Worm (Caenorhabditis elegans): Measurements from ENCODE around the gene T28C12.2.
A peak's percentile ranks its signal among the peaks of the same experiment; 100 is the strongest.

The T28C12.2 gene

ce11 chrV:6344531-6345171, 15.7 kb downstream of the T28C12.2 start:
- TF ChIP-seq F13H6.1 (tag; optimal IDR thresholded peaks at IDR 0.05) (peak; percentile 48), ceh-14 (tag; optimal IDR thresholded peaks at IDR 0.05) (no peak), ceh-18 (tag; optimal IDR thresholded peaks at IDR 0.05) (peak; percentile 21)

- TF ChIP-seq tbx-2 (tag; optimal IDR thresholded peaks at IDR 0.05) (peak; percentile 13), ceh-30 (tag; optimal IDR thresholded peaks at IDR 0.05) (no peak), odd-2 (tag; optimal IDR thresholded peaks at IDR 0.05) (no peak), F13H6.1 (tag; optimal IDR thresholded peaks at IDR 0.05) (peak; percentile 29), ceh-34 (tag; optimal IDR thresholded peaks at IDR 0.05) (peak; percentile 67), ceh-18 (tag; optimal IDR thresholded peaks at IDR 0.05) (peak; percentile 66), npax-4 (tag; optimal IDR thresholded peaks at IDR 0.05) (no peak)
Measured at ce11 chrV:6346043-6346618, 17.1 kb downstream of the T28C12.2 start.

- TF ChIP-seq tbx-2 (tag; optimal IDR thresholded peaks at IDR 0.05) (no peak), ceh-31 (tag; optimal IDR thresholded peaks at IDR 0.05) (no peak), pros-1 (tag; optimal IDR thresholded peaks at IDR 0.05) (no peak), nhr-232 (tag; optimal IDR thresholded peaks at IDR 0.05) (no peak), nhr-11 (tag; optimal IDR thresholded peaks at IDR 0.05) (no peak)
Measured at ce11 chrV:6346906-6347305, 17.9 kb downstream of the T28C12.2 start.

- peak; percentile 53 for TF ChIP-seq hlh-30 (tag; optimal IDR thresholded peaks at IDR 0.05; ENCODE audit: insufficient read depth)
- TF ChIP-seq syd-9 (tag; optimal IDR thresholded peaks at IDR 0.05) = no peak
- TF ChIP-seq F13H6.1 (tag; optimal IDR thresholded peaks at IDR 0.05) = peak; percentile 43
- TF ChIP-seq odd-2 (tag; optimal IDR thresholded peaks at IDR 0.05) = no peak
- peak; percentile 6 for TF ChIP-seq rnt-1 (tag; optimal IDR thresholded peaks at IDR 0.05)
Measured at ce11 chrV:6348133-6348532, 19.1 kb downstream of the T28C12.2 start.

ce11 chrV:6349597-6349996, 20.6 kb downstream of the T28C12.2 start:
- TF ChIP-seq sdc-2 (tag; optimal IDR thresholded peaks at IDR 0.05) = no peak
- TF ChIP-seq unc-86 (tag; optimal IDR thresholded peaks at IDR 0.05) = no peak
- TF ChIP-seq pros-1 (tag; optimal IDR thresholded peaks at IDR 0.05) = no peak

- TF ChIP-seq ceh-48 (tag; optimal IDR thresholded peaks at IDR 0.05) (no peak), fkh-6 (tag; optimal IDR thresholded peaks at IDR 0.05) (no peak), nhr-232 (tag; optimal IDR thresholded peaks at IDR 0.05) (no peak)
Measured at ce11 chrV:6350109-6350508, 21.1 kb downstream of the T28C12.2 start.

ce11 chrV:6351122-6351521, 22.1 kb downstream of the T28C12.2 start:
- peak; percentile 42 for TF ChIP-seq ceh-31 (tag; optimal IDR thresholded peaks at IDR 0.05)
- no peak for TF ChIP-seq fkh-6 (tag; optimal IDR thresholded peaks at IDR 0.05)
- no peak for TF ChIP-seq pag-3 (tag; optimal IDR thresholded peaks at IDR 0.05; ENCODE audit: borderline replicate concordance)
- peak; percentile 94 for TF ChIP-seq F13H6.1 (tag; optimal IDR thresholded peaks at IDR 0.05)

ce11 chrV:6352350-6352749, 23.4 kb downstream of the T28C12.2 start:
- TF ChIP-seq rnt-1 (tag; optimal IDR thresholded peaks at IDR 0.05) (peak; percentile 55), ref-2 (tag; optimal IDR thresholded peaks at IDR 0.05) (peak; percentile 17), F13H6.1 (tag; optimal IDR thresholded peaks at IDR 0.05) (peak; percentile 6), nhr-11 (tag; optimal IDR thresholded peaks at IDR 0.05) (no peak), unc-42 (tag; optimal IDR thresholded peaks at IDR 0.05) (no peak), pat-9 (tag; optimal IDR thresholded peaks at IDR 0.05) (no peak), pros-1 (tag; optimal IDR thresholded peaks at IDR 0.05) (no peak), dve-1 (tag; optimal IDR thresholded peaks at IDR 0.05) (no peak)
